Fruit fly (Drosophila melanogaster) whole organism, larva: Measurements from ENCODE around the gene CG32647.
A peak's percentile ranks its signal among the peaks of the same experiment; 100 is the strongest.

Source experiments
- noc ChIP-seq: fragments of 200-800 bp; sonication (Bioruptor generic); optimal IDR thresholded peaks from 3 replicates; lab custom pipeline; 2019; ENCODE audit warnings: missing biosample characterization, mild to moderate bottlenecking, missing genetic modification characterization, moderate library complexity

The CG32647 gene

DNA sequence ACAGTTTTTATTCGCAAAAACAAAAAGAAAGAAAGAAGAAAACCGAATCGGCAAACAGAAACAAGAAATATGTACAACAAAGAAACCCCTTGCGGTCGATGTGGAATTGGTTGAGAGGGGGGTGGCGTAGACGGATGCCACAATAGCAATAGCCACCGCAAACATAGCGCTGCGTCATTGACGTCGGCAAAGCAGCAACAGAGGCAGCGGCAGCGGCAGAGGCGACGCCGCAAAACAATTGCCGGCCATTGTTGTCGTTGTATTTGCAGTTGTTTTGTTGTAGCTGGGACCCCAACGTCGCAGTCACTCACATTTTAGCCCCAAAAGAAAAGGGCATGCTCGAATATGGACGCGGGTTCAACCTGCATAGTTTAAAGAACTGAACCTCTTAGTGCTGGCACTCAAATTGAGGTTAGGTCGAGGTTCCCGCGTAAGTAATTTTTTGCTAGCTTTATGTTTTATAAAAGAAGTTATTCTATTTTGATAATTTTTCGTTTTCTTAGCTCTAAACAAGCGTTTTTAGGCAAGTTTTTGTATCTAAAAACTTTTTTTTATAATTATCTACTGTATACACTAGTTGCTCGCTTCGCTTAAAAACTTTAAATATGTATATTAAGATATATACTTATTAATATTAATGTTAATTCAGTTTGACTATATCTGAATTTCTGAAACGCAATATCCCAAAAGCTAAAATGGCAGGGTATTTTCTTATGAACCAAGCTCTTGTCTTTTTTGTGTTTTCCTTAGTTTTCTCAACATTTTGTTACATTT lies 29.0 kb downstream of the CG32647 start:
- no peak for TF ChIP-seq noc (tag; lab: Kevin White, UChicago)

DNA sequence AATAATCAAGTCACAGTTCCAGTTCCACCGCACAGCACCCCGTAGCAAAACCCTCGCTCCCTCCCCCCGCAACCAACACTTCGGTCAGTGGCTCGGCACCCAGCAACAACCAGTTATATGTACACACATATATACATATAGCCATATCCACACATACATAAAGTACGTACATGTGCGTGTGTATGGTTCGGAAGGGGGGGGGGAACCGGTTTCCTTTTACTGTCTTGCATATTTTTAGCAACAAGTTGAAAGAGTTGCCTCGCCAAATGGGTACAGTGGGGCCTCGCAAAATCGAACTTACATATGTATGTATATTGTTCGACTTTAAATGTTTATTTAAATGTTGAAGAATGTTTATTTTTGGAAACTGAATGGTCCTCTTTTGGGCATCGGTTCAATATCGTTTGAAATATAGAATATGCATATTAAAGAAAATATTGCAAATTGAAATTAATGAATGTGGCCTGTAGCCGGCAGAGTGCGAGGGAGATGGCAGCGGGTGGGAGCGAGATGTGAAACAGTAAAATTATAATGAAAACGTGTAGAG lies 29.7 kb downstream of the CG32647 start:
- peak; percentile 95 for TF ChIP-seq noc (tag; lab: Kevin White, UChicago)

DNA sequence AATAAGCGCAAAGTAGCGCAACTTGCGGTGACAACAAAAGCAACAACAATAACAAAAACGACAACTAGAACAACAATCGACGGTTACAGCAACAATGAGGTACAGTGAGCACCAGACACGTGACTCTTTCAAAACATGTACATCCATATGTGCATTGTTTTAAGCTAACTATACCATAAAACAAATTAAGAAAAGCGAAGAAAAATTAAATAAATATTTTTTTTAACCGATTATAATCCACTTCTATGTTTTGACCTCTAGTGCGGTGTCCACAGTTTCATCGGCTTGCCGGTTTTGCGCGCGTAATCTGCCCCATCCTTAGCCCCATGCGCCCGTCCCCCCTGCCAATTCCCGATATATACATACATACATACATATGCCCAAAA lies 30.4 kb downstream of the CG32647 start:
- TF ChIP-seq noc (tag; lab: Kevin White, UChicago), result peak; percentile 97

DNA sequence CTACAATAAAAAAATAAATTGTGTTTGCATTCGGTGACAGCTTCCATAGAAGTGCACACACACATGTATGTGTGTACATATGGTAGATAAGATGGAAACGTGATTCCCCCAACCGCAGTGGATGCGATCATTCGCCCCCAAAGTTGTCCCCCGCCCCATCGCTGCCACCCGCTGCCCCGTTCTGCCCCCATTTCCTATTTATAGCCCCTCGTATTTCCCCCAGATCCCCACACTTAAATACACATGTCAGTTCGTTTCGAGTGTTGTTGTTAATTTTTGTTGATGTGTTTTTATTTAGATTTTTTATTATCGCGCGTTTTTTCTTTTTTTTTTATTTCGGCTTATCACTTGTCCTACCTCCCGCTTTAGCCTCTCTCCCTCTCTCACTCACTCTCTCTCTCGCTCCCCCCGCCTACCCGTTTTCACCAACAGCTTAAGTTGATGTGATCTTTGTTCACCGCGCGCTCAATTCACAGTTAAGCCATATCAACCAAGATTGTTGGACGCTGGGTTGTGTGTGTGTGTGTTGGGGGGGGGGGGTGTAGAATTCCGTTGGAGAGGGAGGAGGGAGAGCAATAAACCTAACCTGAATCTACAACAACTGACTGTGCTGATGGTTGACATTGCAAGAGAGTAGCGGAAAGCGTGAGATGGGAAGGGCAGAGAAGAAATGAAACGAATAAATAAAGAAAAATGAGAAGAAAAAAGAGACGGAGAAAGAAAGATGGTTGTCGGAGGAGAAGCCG lies 31.0 kb downstream of the CG32647 start:
- TF ChIP-seq noc (tag; lab: Kevin White, UChicago), result no peak

DNA sequence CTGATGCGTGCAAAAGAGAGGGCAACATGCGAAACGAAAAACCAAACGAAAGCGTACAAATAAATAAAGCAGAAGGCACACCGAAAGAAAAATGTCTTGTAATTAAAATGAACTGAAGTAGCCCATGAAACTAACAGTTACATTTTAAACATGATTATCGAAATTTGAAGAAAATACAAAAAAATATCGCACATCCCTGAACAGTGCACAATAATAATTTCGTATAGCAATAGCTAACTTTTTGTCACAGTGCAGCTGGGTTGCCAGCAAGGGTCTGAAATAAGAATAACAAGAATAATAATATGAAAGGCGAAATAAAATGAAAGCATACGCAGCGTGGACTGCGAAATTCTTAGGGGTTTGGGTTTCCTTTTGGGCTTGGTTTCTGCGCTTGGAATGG lies 32.6 kb downstream of the CG32647 start:
- TF ChIP-seq noc (tag; lab: Kevin White, UChicago), result peak; percentile 98

DNA sequence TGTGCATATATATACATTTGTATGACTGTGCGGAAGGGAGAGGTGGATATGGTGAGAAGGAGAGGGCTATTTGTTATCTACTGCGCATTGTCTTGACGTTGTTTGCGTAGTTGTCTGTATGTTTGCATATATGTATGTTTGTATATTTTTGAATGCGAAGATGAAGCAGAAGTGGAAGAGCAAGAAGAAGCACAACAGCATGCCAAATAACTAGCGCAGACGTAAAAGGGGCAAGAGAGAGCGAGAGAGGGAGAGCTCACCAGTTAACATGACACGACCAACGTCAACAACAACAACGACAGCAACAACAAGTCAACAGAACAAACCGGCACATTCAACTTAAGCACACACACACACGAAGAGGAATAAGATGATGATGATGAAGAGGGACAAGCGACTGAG lies 33.0 kb downstream of the CG32647 start:
- no peak for TF ChIP-seq noc (tag; lab: Kevin White, UChicago)

DNA sequence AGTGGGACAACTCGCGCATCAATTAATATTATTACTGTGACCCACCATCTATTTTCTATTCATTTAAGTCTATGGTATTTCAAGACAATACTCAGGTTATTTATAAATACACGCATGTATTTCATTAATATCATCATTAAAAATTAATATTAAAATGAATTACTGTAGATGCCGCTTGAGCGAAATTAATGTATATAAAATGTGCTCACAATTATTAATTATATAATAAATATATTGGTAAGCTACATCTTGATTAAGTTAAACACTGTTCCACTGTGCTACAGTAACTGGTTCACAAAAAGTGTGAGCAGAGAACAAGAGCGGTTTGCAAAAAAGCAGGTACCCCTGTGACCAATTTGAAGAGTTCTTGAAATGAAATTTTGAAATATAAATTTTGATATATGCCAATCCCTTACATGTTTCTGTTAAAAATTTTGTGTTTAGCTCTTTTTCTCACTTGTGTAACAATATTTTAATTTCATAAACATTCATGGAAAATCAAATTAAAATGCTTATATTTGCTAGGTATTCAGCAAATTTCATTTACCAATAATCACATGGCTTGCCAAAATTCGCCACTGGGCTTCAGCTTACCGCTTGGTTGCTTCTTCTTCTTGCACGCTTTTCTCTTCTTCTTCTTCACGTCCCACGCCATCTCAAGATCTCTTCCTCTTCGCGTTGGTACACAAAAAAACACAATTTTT lies 33.7 kb downstream of the CG32647 start:
- peak; percentile 100 for TF ChIP-seq noc (tag; lab: Kevin White, UChicago)

DNA sequence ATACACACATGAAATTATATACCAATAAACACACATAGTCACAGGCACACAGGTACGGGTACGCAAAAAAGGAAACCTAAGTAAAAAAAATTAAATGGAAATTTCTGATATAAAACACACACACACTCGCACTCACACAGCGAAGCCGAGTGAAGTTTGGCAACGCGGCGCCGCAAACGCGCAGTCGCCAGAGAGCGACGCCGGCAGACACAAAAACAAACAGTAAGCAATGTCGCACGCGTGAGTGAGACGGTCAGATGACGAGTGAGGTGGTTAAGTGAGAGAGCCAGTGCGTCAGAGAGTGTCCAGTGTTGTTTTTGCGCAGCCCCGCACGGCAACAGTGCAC lies 34.2 kb downstream of the CG32647 start:
- TF ChIP-seq noc (tag; lab: Kevin White, UChicago), result no peak

DNA sequence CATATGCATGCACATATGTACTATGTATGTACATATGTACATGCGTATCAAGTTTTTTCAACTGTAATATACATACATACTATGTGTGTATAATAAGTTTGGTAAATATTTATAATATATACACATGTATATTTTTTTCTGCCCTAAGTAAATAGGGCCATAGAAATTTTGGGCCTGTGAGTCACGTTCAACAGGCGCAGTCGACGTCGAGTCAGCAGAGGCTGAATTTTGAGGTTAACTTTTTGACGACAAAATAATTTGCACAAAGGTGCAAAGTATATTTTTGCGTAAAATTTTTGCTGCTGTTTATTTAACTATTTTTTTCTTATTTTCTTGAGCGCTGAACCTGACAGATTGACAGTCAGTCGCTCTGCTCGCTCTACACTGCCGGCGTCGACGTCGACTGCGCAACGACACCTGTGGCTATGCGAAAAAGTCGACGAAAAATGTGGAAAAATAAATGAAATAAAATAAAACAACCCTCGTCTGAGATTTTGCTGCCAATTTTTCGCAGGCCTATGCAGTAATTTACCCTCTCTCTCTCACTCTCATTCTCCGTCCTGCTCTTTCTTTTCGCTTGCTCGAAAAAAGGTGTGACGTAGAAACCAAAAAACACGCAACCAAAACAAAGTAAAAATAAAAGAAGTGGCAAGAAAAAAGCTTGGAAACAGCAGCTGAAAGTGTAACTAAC lies 34.7 kb downstream of the CG32647 start:
- TF ChIP-seq noc (tag; lab: Kevin White, UChicago), result peak; percentile 34

DNA sequence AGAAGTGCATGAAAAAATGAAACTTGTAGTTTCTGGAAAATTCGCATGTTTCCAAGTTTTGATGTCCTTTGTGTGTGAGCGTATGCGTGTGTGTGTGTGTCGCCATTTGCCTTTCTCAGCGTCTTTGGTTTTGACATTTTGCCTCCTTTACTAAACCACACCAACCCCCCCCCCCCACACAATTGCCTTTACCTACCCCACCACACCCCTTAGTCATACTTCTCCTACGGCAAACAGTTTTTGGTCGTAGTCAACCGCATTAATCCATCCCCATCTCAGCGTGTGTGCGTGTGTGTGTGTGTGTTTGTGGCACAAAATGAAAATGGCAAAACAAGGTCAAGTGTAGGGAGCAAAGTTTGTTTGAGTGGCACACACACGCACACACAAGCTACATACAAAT lies 35.8 kb downstream of the CG32647 start:
- no peak for TF ChIP-seq noc (tag; lab: Kevin White, UChicago)

DNA sequence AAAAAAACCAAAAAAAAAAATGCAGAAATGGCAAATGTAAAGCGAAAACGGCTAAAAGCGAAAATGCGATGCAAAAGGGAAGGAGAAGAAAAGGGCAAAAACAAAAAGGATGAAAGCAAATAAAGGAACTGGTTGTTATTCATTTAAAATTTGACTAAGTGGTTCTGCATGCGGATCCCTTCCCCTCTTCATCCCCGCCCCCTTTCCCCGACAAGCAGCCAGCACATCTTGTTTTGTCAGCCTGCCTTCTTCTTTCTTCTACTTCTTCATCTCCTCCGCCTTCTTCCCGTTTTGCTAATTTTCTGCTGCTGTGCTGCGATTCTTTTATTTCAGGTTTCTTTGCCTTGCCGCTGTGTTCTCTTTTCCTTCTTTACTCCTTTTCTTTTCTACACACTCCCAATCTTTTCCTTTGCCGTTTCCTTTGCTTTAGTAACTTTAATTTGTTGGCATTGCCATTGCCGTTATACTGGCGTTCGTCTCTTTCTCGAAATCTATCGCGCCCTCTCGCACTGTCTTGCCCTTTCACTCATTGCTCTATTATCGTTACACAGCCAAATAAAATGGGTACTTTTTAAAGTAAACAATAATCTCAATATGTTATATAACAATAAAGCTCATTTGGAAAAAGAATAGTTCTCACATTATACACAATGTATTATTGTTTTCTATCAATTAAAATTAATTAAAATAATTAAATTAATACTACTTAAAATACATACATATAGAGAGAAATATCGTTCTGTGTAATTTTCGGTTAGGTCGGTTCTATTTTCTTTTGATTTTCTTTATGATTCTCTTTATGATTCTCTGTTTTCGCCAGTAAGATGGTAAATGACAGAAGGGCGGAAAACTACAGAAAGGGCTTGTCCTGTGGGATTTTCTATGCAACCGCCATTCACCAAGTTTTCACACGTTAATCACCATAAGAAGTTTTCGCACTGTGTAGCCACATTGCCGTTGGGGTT lies 36.7 kb downstream of the CG32647 start:
- TF ChIP-seq noc (tag; lab: Kevin White, UChicago), result peak; percentile 68

DNA sequence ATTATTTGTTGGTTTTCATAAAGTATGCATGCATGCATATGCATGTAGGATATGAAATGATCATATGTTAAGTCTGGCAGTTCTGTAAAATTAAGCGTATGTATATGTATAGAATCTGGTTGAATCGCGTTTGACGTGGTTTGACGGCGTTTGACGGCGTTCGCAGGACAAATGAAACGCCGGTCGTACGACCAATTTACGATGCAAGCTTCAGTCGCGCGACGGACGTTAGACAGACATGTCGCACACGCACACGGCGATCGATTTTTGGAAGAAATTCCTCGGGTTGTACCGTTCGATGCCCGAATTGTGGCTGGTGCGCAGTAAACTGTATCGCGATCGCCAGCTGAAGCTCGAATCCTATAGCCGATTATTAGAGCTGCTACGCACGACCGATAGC lies 39.6 kb downstream of the CG32647 start:
- no peak for TF ChIP-seq noc (tag; lab: Kevin White, UChicago)

DNA sequence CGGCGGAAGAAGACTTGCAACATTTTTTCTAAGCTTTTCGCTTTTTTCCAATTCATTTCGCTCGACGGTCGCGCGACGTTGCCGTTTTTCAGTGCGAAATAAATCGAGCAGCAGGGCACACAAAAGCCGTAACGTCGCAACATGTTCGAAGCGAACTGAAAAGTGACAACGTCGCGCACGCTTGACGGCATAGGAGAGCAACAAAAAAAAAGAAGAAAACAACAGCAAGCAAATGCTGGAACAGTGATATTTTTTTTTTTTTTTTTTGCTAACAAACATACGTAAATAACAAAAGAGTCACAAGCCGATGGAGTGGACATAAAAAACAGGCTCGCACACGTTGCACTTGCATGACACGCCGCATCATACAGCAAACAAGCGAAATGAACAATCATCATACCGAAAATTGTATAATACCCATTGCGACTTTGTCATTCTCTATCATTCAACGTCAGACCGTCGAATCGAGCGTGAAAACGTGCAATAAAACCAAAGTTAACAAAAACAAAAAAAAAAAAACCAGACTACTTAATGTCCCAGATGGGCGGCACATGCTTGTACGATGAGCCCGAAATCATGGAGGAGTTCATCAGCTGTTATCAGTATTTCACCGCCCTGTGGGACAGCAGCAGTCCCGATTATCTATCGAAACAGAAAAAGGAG lies 40.6 kb downstream of the CG32647 start, which contains the start of gene CG4004:
Gene CG4004, plus strand, starts transcription at position 187 of the 663 bp plus-strand sequence.
- no peak for TF ChIP-seq noc (tag; lab: Kevin White, UChicago)

DNA sequence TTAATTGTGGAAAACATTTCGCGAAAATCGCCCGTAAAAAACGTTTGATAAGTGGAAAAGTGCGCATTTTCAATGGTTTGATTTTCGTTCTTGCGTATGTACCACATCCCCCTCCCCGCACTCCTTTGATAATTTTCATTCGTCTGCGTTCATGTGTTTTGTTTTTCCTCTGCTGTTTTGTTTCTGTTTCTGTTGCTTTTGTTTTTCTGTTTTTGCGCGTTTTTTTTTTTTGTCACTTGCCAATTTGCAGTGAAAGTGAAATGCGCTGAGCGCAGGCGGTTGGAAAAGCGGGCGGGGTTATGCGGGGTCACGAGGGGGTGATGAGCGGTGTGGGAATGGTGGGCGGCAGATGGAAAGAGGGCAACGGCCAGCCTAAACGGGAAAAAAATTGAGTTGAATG lies 41.5 kb downstream of the CG32647 start:
- no peak for TF ChIP-seq noc (tag; lab: Kevin White, UChicago)
